Worm (Caenorhabditis elegans) whole organism, late embryonic: Measurements from ENCODE around the gene znf-474.

Experiments
- Y22D7AL.16 ChIP-seq: sonication (generic microtip); optimal IDR thresholded peaks from 2 replicates; lab custom pipeline; 2016; ENCODE audit warnings: missing genetic modification characterization, missing compliant biosample characterization
- ceh-9 ChIP-seq: sonication (generic microtip); optimal IDR thresholded peaks from 2 replicates; lab custom pipeline; 2016; ENCODE audit warnings: mild to moderate bottlenecking, missing genetic modification characterization, inconsistent platforms, missing compliant biosample characterization
- ets-4 ChIP-seq: sonication (generic microtip); optimal IDR thresholded peaks from 2 replicates; lab custom pipeline; 2016; ENCODE audit warnings: missing genetic modification characterization, missing compliant biosample characterization
- gmeb-2 ChIP-seq: sonication (generic microtip); optimal IDR thresholded peaks from 2 replicates; lab custom pipeline; 2016; ENCODE audit warnings: missing genetic modification characterization, inconsistent platforms, missing compliant biosample characterization
- lin-11 ChIP-seq: fragments of 200-800 bp; sonication (Bioruptor generic); optimal IDR thresholded peaks from 2 replicates; lab custom pipeline; 2018; ENCODE audit warnings: mild to moderate bottlenecking, missing genetic modification characterization, missing compliant biosample characterization
- pha-4 ChIP-seq: fragments of 150-350 bp; optimal IDR thresholded peaks from 2 replicates; lab custom pipeline; 2018; ENCODE audit warnings: missing biosample characterization, missing genetic modification reagents, missing genetic modification characterization
- rnt-1 ChIP-seq: sonication (generic microtip); optimal IDR thresholded peaks from 2 replicates; lab custom pipeline; 2016; ENCODE audit warnings: missing genetic modification characterization, missing compliant biosample characterization
- syd-9 ChIP-seq: sonication (generic microtip); optimal IDR thresholded peaks from 2 replicates; lab custom pipeline; 2016; ENCODE audit warnings: mild to moderate bottlenecking, missing genetic modification characterization, moderate library complexity, missing compliant biosample characterization
- tbx-2 ChIP-seq: sonication (generic microtip); optimal IDR thresholded peaks from 2 replicates; lab custom pipeline; 2016; ENCODE audit warnings: missing genetic modification characterization, missing compliant biosample characterization
- unc-55 ChIP-seq: sonication (generic microtip); optimal IDR thresholded peaks from 2 replicates; lab custom pipeline; 2017; ENCODE audit warnings: missing biosample characterization, missing genetic modification reagents, missing genetic modification characterization
- unc-86 ChIP-seq: sonication (generic microtip); optimal IDR thresholded peaks from 2 replicates; lab custom pipeline; 2016; ENCODE audit warnings: missing genetic modification characterization, missing compliant biosample characterization

- TF ChIP-seq pha-4 (tag; lab: Kevin White, UChicago) (no peak), ets-4 (tag; lab: Kevin White, UChicago) (no peak), unc-86 (tag; lab: Kevin White, UChicago) (no peak), unc-55 (GFP tag; lab: Kevin White, UChicago) (no peak), Y22D7AL.16 (tag; lab: Kevin White, UChicago) (no peak), tbx-2 (tag; lab: Kevin White, UChicago) (no peak), lin-11 (tag; lab: Kevin White, UChicago) (no peak), ceh-9 (tag; lab: Kevin White, UChicago) (no peak), gmeb-2 (no peak), rnt-1 (tag; lab: Kevin White, UChicago) (no peak), syd-9 (tag; lab: Kevin White, UChicago) (no peak)
These were observed 24.3 kb downstream of the znf-474 start for ce11 chrX:12173989-12174388.
